Fruit fly (Drosophila melanogaster): ENCODE data around the gene TBC1D23.

Gene TBC1D23

dm6 chr2L:1169867-1170415 is 40.8 kb downstream of the TBC1D23 start, which contains the start of the genes CG31922 and Plap:
CG31922 (plus strand) TSS chr2L:1170181.
Plap (minus strand) TSS chr2L:1170365.
- TF ChIP-seq CTCF (optimal IDR thresholded peaks at IDR 0.05), result no peak
- TF ChIP-seq CG8478 (optimal IDR thresholded peaks at IDR 0.05), result no peak

- no peak for TF ChIP-seq CTCF (optimal IDR thresholded peaks at IDR 0.05)
- TF ChIP-seq CG8478 (optimal IDR thresholded peaks at IDR 0.05), result no peak
These were observed 43.6 kb downstream of the TBC1D23 start, which contains the start of the genes Charon and CG4887 for dm6 chr2L:1172704-1173107. Charon (minus strand) TSS chr2L:1172805. CG4887 (plus strand) TSS chr2L:1173009.

dm6 chr2L:1177522-1177921 is 48.4 kb downstream of the TBC1D23 start, which contains the start of gene CG4896:
CG4896 (plus strand) TSS chr2L:1177690.
- TF ChIP-seq CG8478 (optimal IDR thresholded peaks at IDR 0.05) (no peak), CTCF (optimal IDR thresholded peaks at IDR 0.05) (no peak)

Measured in S2 (cell line).